Fruit fly (Drosophila melanogaster) whole organism, prepupa: ENCODE measurements around the gene CG33322.

ENCODE experiments used
- CG10631 ChIP-seq: fragments of 200-800 bp; sonication (Bioruptor generic); optimal IDR thresholded peaks from 2 replicates; lab custom pipeline; 2016; ENCODE audit warnings: missing biosample characterization, missing genetic modification characterization
- Sox102F ChIP-seq: fragments of 200-800 bp; sonication (Bioruptor generic); optimal IDR thresholded peaks from 2 replicates; lab custom pipeline; 2016; ENCODE audit warnings: missing biosample characterization, mild to moderate bottlenecking, missing genetic modification characterization
- esn ChIP-seq: fragments of 200-800 bp; sonication (Bioruptor generic); optimal IDR thresholded peaks from 2 replicates; lab custom pipeline; 2016; ENCODE audit warnings: missing biosample characterization, mild to moderate bottlenecking, missing genetic modification characterization, moderate library complexity
- salr ChIP-seq, 2 experiments: fragments of 200-800 bp; sonication (Bioruptor generic); optimal IDR thresholded peaks; 3 replicates each; lab custom pipeline; 2016 to 2018; ENCODE audit warnings: missing biosample characterization in 2 of 2, missing genetic modification characterization in 2 of 2, mild to moderate bottlenecking in 1 of 2
- spab ChIP-seq: fragments of 200-800 bp; sonication (Bioruptor generic); optimal IDR thresholded peaks from 2 replicates; lab custom pipeline; 2017; ENCODE audit warnings: missing biosample characterization, mild to moderate bottlenecking, missing genetic modification characterization, missing genetic modification reagents

dm6 chr2L:20812283-20813189, 3.5 kb downstream of the CG33322 start:
- TF ChIP-seq esn (GFP tag; lab: Kevin White, UChicago) = no peak
- no peak for TF ChIP-seq Sox102F (GFP tag; lab: Kevin White, UChicago)
- TF ChIP-seq salr (GFP tag; optimal IDR thresholded peaks at IDR 0.05; lab: Kevin White, UChicago) = no peak
- TF ChIP-seq spab (GFP tag; lab: Kevin White, UChicago) = peak; percentile 7
- TF ChIP-seq CG10631 = peak; percentile 1
